Worm (Caenorhabditis elegans): ENCODE measurements around the gene F56D6.8.

- TF ChIP-seq lin-35 (GFP tag; optimal IDR thresholded peaks at IDR 0.05) (no peak), Y116A8C.19 (tag; optimal IDR thresholded peaks at IDR 0.05; ENCODE audit: borderline replicate concordance) (no peak), lsy-2 (tag; optimal IDR thresholded peaks at IDR 0.05) (no peak), aly-2 (tag; optimal IDR thresholded peaks at IDR 0.05) (no peak)
Observed at ce11 chrIV:3859552-3859951, 34.7 kb downstream of the F56D6.8 start.

Measured in whole organism, L1 larva.